Worm (Caenorhabditis elegans) whole organism, L4 larva: ENCODE data around the gene act-2.

Experiments
- ama-1 ChIP-seq: fragments of 150-350 bp; optimal IDR thresholded peaks from 2 replicates; lab custom pipeline; 2014; ENCODE audit warnings: inconsistent platforms, mixed read lengths
- ceh-82 ChIP-seq: sonication (generic microtip); optimal IDR thresholded peaks from 2 replicates; lab custom pipeline; 2017; ENCODE audit warnings: missing biosample characterization, missing genetic modification characterization
- fos-1 ChIP-seq: fragments of 150-350 bp; optimal IDR thresholded peaks from 2 replicates; lab custom pipeline; 2014; ENCODE audit warnings: missing biosample characterization, missing genetic modification characterization
- lin-39 ChIP-seq: fragments of 150-350 bp; optimal IDR thresholded peaks from 2 replicates; lab custom pipeline; 2014; ENCODE audit warnings: missing biosample characterization, missing genetic modification reagents, missing genetic modification characterization
- madf-9 ChIP-seq: fragments of 200-800 bp; sonication (Bioruptor generic); conservative IDR thresholded peaks from 2 replicates; pipeline ENCODE4 v1.3.6; 2022; ENCODE audit warnings: missing genetic modification reagents, missing genetic modification characterization, missing compliant biosample characterization
- nhr-11 ChIP-seq: fragments of 150-350 bp; optimal IDR thresholded peaks from 2 replicates; lab custom pipeline; 2014; ENCODE audit warnings: missing biosample characterization, missing genetic modification characterization
- nhr-111 ChIP-seq: fragments of 200-800 bp; sonication (Bioruptor generic); optimal IDR thresholded peaks from 2 replicates; lab custom pipeline; 2018; ENCODE audit warnings: mild to moderate bottlenecking, missing genetic modification characterization, missing compliant biosample characterization
- nhr-237 ChIP-seq: sonication (generic microtip); optimal IDR thresholded peaks from 2 replicates; lab custom pipeline; 2017; ENCODE audit warnings: missing biosample characterization, missing genetic modification characterization
- nhr-77 ChIP-seq: fragments of 150-350 bp; optimal IDR thresholded peaks from 2 replicates; lab custom pipeline; 2014; ENCODE audit warnings: missing biosample characterization, missing genetic modification characterization
- pha-4 ChIP-seq, 2 experiments: fragments of 150-350 bp in 1 of 2; fragments of 200-800 bp in 1 of 2; sonication (Bioruptor generic) in 1 of 2; IDR thresholded peaks in 1 of 2; optimal IDR thresholded peaks in 1 of 2; 2 replicates each; pipeline versions ENCODE4 v1.3.6 to Lab custom; 2014 to 2022; ENCODE audit warnings: missing genetic modification characterization in 2 of 2, missing genetic modification reagents in 2 of 2, missing biosample characterization in 1 of 2, missing compliant biosample characterization in 1 of 2
- pqm-1 ChIP-seq: sonication (generic microtip); optimal IDR thresholded peaks from 2 replicates; lab custom pipeline; 2017; ENCODE audit warnings: missing biosample characterization, missing genetic modification characterization
- snpc-1.2 ChIP-seq: fragments of 200-800 bp; sonication (Bioruptor generic); IDR thresholded peaks from 2 replicates; pipeline ENCODE4 v1.3.6; 2022; ENCODE audit warnings: missing genetic modification reagents, missing genetic modification characterization, missing compliant biosample characterization
- zag-1 ChIP-seq: fragments of 150-350 bp; optimal IDR thresholded peaks from 2 replicates; lab custom pipeline; 2014; ENCODE audit warnings: missing biosample characterization, missing genetic modification characterization

DNA sequence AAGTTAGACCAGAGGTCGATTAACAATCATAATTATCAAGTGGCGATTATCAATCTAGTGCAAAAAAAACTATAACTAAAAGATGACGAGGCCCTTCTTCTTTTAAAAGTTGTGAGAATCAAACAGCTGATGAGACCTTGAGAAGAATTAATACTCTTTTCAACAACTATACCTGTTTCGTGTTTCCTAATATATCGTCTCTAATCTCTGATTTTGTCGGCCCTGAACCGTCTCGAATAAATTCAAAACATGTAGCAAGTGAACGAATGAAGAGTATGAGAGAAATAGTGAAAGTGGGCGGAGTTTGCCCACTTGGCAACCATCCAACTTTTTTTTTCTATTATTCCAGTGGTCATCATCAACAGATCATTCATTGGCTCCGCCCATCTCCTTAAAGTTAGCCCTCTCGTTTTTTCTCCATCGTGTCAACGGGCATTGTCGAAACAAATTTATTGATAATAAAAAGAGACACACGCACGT is 9.6 kb upstream of the act-2 start, which contains the start of gene Y42A5A.1:
- no peak for TF ChIP-seq nhr-11 (tag; lab: Kevin White, UChicago)
- no peak for TF ChIP-seq fos-1
- TF ChIP-seq lin-39, result no peak
- no peak for TF ChIP-seq pha-4 (GFP tag; IDR thresholded peaks at IDR 0.05; lab: Robert Waterston, UW)
- TF ChIP-seq pha-4 (tag; optimal IDR thresholded peaks at IDR 0.05; lab: Kevin White, UChicago), result no peak
- TF ChIP-seq nhr-77 (tag; lab: Kevin White, UChicago), result no peak
- no peak for TF ChIP-seq ceh-82 (tag; lab: Kevin White, UChicago)
- no peak for TF ChIP-seq zag-1
- no peak for TF ChIP-seq nhr-237
- TF ChIP-seq ama-1, result no peak
- TF ChIP-seq snpc-1.2 (GFP tag; lab: Robert Waterston, UW), result no peak
- TF ChIP-seq pqm-1 (tag; lab: Kevin White, UChicago), result no peak
- TF ChIP-seq madf-9 (GFP tag; lab: Robert Waterston, UW), result no peak
- TF ChIP-seq nhr-111 (GFP tag; lab: Kevin White, UChicago), result no peak
